Fruit fly (Drosophila melanogaster) whole organism, embryonic: Measurements from ENCODE around the gene CG16717.

Experiments used
- Blimp-1 ChIP-seq: fragments of 200-800 bp; sonication (Bioruptor generic); optimal IDR thresholded peaks from 3 replicates; lab custom pipeline; 2018; ENCODE audit warnings: missing biosample characterization, missing genetic modification characterization, mild to moderate bottlenecking, moderate library complexity, missing genetic modification reagents
- D ChIP-seq, 2 experiments: fragments of 200-800 bp in 1 of 2; fragments of >200 bp in 1 of 2; sonication (Bioruptor generic) in 1 of 2; optimal IDR thresholded peaks; 2 replicates in 1 of 2; 3 replicates in 1 of 2; lab custom pipeline; 2017; ENCODE audit warnings: mild to moderate bottlenecking in 1 of 2, missing biosample characterization in 1 of 2, missing genetic modification characterization in 1 of 2, missing genetic modification reagents in 1 of 2
- Dad ChIP-seq: fragments of 200-800 bp; sonication (Bioruptor generic); optimal IDR thresholded peaks from 3 replicates; lab custom pipeline; 2016; ENCODE audit warnings: missing biosample characterization, missing genetic modification characterization
- Dip3 ChIP-seq: fragments of 200-800 bp; sonication (Bioruptor generic); optimal IDR thresholded peaks from 3 replicates; lab custom pipeline; 2016; ENCODE audit warnings: missing biosample characterization, missing genetic modification characterization
- NC2α ChIP-seq: fragments of 200-800 bp; sonication (Bioruptor generic); optimal IDR thresholded peaks from 2 replicates; lab custom pipeline; 2016; ENCODE audit warnings: missing biosample characterization, missing genetic modification characterization
- ci ChIP-seq: fragments of 200-800 bp; sonication (Bioruptor generic); IDR thresholded peaks from 3 replicates; pipeline ENCODE4 v1.3.6; 2022; ENCODE audit warnings: missing biosample characterization, missing genetic modification characterization
- crp ChIP-seq, 2 experiments: fragments of 200-800 bp; sonication (Bioruptor generic); optimal IDR thresholded peaks; 2 replicates in 1 of 2; 3 replicates in 1 of 2; lab custom pipeline; 2017; ENCODE audit warnings: missing biosample characterization in 2 of 2, missing genetic modification characterization in 2 of 2, mild to moderate bottlenecking in 1 of 2, moderate library complexity in 1 of 2
- danr ChIP-seq: fragments of 200-800 bp; sonication (Bioruptor generic); IDR thresholded peaks from 2 replicates; pipeline ENCODE4 v1.3.6; 2022; ENCODE audit warnings: missing biosample characterization, missing genetic modification characterization
- dpn ChIP-seq, 2 experiments: fragments of 200-800 bp; sonication (Bioruptor generic); optimal IDR thresholded peaks; 3 replicates each; lab custom pipeline; 2016; ENCODE audit warnings: missing biosample characterization in 2 of 2, missing genetic modification characterization in 2 of 2
- ftz-f1 ChIP-seq: fragments of 200-800 bp; sonication (Bioruptor generic); optimal IDR thresholded peaks from 2 replicates; lab custom pipeline; 2016; ENCODE audit warnings: missing biosample characterization, missing genetic modification characterization
- gcm2 ChIP-seq: fragments of 200-800 bp; sonication (Bioruptor generic); optimal IDR thresholded peaks from 2 replicates; lab custom pipeline; 2016; ENCODE audit warnings: missing biosample characterization, missing genetic modification characterization
- kay ChIP-seq: fragments of 200-800 bp; sonication (Bioruptor generic); optimal IDR thresholded peaks from 2 replicates; lab custom pipeline; 2016; ENCODE audit warnings: missing biosample characterization, missing genetic modification characterization
- yki ChIP-seq: fragments of >200 bp; optimal IDR thresholded peaks from 3 replicates; lab custom pipeline; 2018
- zf30C ChIP-seq: fragments of 200-800 bp; sonication (Bioruptor generic); optimal IDR thresholded peaks from 3 replicates; lab custom pipeline; 2018; ENCODE audit warnings: missing biosample characterization, mild to moderate bottlenecking, missing genetic modification characterization

- no peak for TF ChIP-seq Dip3 (GFP tag; lab: Kevin White, UChicago)
- TF ChIP-seq kay (GFP tag; lab: Kevin White, UChicago) = no peak
- TF ChIP-seq NC2α = no peak
- no peak for TF ChIP-seq dpn (GFP tag; optimal IDR thresholded peaks at IDR 0.05; lab: Kevin White, UChicago)
- no peak for TF ChIP-seq crp (GFP tag; optimal IDR thresholded peaks at IDR 0.05; lab: Kevin White, UChicago)
- TF ChIP-seq zf30C (GFP tag; lab: Kevin White, UChicago) = no peak
- TF ChIP-seq Blimp-1 = no peak
- no peak for TF ChIP-seq D (optimal IDR thresholded peaks at IDR 0.05; lab: Kevin White, UChicago)
- no peak for TF ChIP-seq D (GFP tag; optimal IDR thresholded peaks at IDR 0.05; lab: Kevin White, UChicago)
- no peak for TF ChIP-seq Dad (GFP tag; lab: Kevin White, UChicago)
- TF ChIP-seq ftz-f1 = no peak
- TF ChIP-seq gcm2 (GFP tag; lab: Kevin White, UChicago) = no peak
- no peak for TF ChIP-seq yki (lab: Kevin White, UChicago)
- TF ChIP-seq danr (GFP tag; lab: Robert Waterston, UW) = no peak
- TF ChIP-seq ci (GFP tag; lab: Robert Waterston, UW) = no peak
Observed at dm6 chr3L:9720102-9720501, 41.1 kb downstream of the CG16717 start.
